Fruit fly (Drosophila melanogaster) whole organism, embryonic: ENCODE results near the gene Pgm1.
A peak's percentile ranks its signal among the peaks of the same experiment; 100 is the strongest.

Experiments used
- ATbp ChIP-seq: fragments of 200-800 bp; sonication (Bioruptor generic); optimal IDR thresholded peaks from 2 replicates; lab custom pipeline; 2017; ENCODE audit warnings: missing biosample characterization, mild to moderate bottlenecking, missing genetic modification characterization, missing genetic modification reagents
- B-H2 ChIP-seq: fragments of 200-800 bp; sonication (Bioruptor generic); optimal IDR thresholded peaks from 2 replicates; lab custom pipeline; 2018; ENCODE audit warnings: missing biosample characterization, mild to moderate bottlenecking, missing genetic modification characterization
- Bdp1 ChIP-seq: fragments of 200-800 bp; sonication (Bioruptor generic); optimal IDR thresholded peaks from 3 replicates; lab custom pipeline; 2016; ENCODE audit warnings: missing biosample characterization, missing genetic modification characterization
- CG10267 ChIP-seq: fragments of 200-800 bp; sonication (Bioruptor generic); optimal IDR thresholded peaks from 2 replicates; lab custom pipeline; 2018; ENCODE audit warnings: missing biosample characterization, mild to moderate bottlenecking, missing genetic modification characterization, moderate library complexity
- CG10274 ChIP-seq: fragments of 200-800 bp; sonication (Bioruptor generic); optimal IDR thresholded peaks from 3 replicates; lab custom pipeline; 2017; ENCODE audit warnings: missing biosample characterization, mild to moderate bottlenecking, missing genetic modification characterization
- CG10321 ChIP-seq: fragments of 200-800 bp; sonication (Bioruptor generic); IDR thresholded peaks from 2 replicates; pipeline ENCODE4 v1.3.6; 2022; ENCODE audit warnings: missing biosample characterization, missing genetic modification characterization
- CG11456 ChIP-seq: fragments of 200-800 bp; sonication (Bioruptor generic); IDR thresholded peaks from 3 replicates; pipeline ENCODE4 v1.3.6; 2022; ENCODE audit warnings: missing biosample characterization, missing genetic modification characterization
- CG11504 ChIP-seq: fragments of 200-800 bp; sonication (Bioruptor generic); optimal IDR thresholded peaks from 3 replicates; lab custom pipeline; 2019; ENCODE audit warnings: missing biosample characterization, mild to moderate bottlenecking, missing genetic modification characterization, moderate library complexity
- CG13123 ChIP-seq: fragments of 200-800 bp; sonication (Bioruptor generic); optimal IDR thresholded peaks from 2 replicates; lab custom pipeline; 2016; ENCODE audit warnings: missing biosample characterization, missing genetic modification characterization
- CG13296 ChIP-seq: fragments of 200-800 bp; sonication (Bioruptor generic); optimal IDR thresholded peaks from 3 replicates; lab custom pipeline; 2018; ENCODE audit warnings: missing biosample characterization, mild to moderate bottlenecking, missing genetic modification characterization
- CG18011 ChIP-seq: fragments of 200-800 bp; sonication (Bioruptor generic); optimal IDR thresholded peaks from 2 replicates; lab custom pipeline; 2017; ENCODE audit warnings: missing biosample characterization, missing genetic modification characterization, mild to moderate bottlenecking, moderate library complexity, missing genotype
- CG18262 ChIP-seq: fragments of 200-800 bp; optimal IDR thresholded peaks from 3 replicates; lab custom pipeline; 2019; ENCODE audit warnings: missing biosample characterization, mild to moderate bottlenecking, missing genetic modification characterization, moderate library complexity
- CG1832 ChIP-seq: fragments of 200-800 bp; sonication (Bioruptor generic); optimal IDR thresholded peaks from 2 replicates; lab custom pipeline; 2017; ENCODE audit warnings: missing biosample characterization, mild to moderate bottlenecking, missing genetic modification characterization, inconsistent platforms
- CG2202 ChIP-seq: fragments of 200-800 bp; sonication (Bioruptor generic); optimal IDR thresholded peaks from 2 replicates; lab custom pipeline; 2018; ENCODE audit warnings: missing biosample characterization, mild to moderate bottlenecking, missing genetic modification characterization
- CG30403 ChIP-seq: fragments of 200-800 bp; sonication (Bioruptor generic); optimal IDR thresholded peaks from 3 replicates; lab custom pipeline; 2016; ENCODE audit warnings: missing biosample characterization, missing genetic modification characterization
- CG33213 ChIP-seq: fragments of 200-800 bp; sonication (Bioruptor generic); optimal IDR thresholded peaks from 3 replicates; lab custom pipeline; 2016; ENCODE audit warnings: missing biosample characterization, missing genetic modification characterization
- CG33557 ChIP-seq: fragments of 200-800 bp; sonication (Bioruptor generic); optimal IDR thresholded peaks from 2 replicates; lab custom pipeline; 2019; ENCODE audit warnings: missing biosample characterization, mild to moderate bottlenecking, missing genetic modification characterization, moderate library complexity
- CG3407 ChIP-seq: fragments of 200-800 bp; sonication (Bioruptor generic); optimal IDR thresholded peaks from 2 replicates; lab custom pipeline; 2018; ENCODE audit warnings: missing biosample characterization, mild to moderate bottlenecking, missing genetic modification characterization
- CG6272 ChIP-seq: fragments of 200-800 bp; sonication (Bioruptor generic); IDR thresholded peaks from 2 replicates; pipeline ENCODE4 v1.3.6; 2022; ENCODE audit warnings: missing biosample characterization, missing genetic modification characterization
- CG6689 ChIP-seq: fragments of 200-800 bp; sonication (Bioruptor generic); IDR thresholded peaks from 2 replicates; pipeline ENCODE4 v1.3.6; 2022; ENCODE audit warnings: missing biosample characterization, missing genetic modification characterization
- CG7556 ChIP-seq: fragments of 200-800 bp; sonication (Bioruptor generic); optimal IDR thresholded peaks from 2 replicates; lab custom pipeline; 2017; ENCODE audit warnings: missing biosample characterization, mild to moderate bottlenecking, missing genetic modification characterization
- CG8478 ChIP-seq: fragments of >200 bp; optimal IDR thresholded peaks from 2 replicates; lab custom pipeline; 2018
- Dll ChIP-seq: fragments of 200-800 bp; sonication (Bioruptor generic); IDR thresholded peaks from 4 replicates; pipeline ENCODE4 v1.3.6; 2022; ENCODE audit warnings: missing biosample characterization, missing genetic modification characterization; ENCODE audit not compliant: partially characterized antibody
- HLH3B ChIP-seq: fragments of 200-800 bp; sonication (Bioruptor generic); IDR thresholded peaks from 2 replicates; pipeline ENCODE4 v1.3.6; 2022; ENCODE audit warnings: missing biosample characterization, missing genetic modification characterization
- HmgZ ChIP-seq: fragments of 200-800 bp; sonication (Bioruptor generic); optimal IDR thresholded peaks from 2 replicates; lab custom pipeline; 2018; ENCODE audit warnings: missing biosample characterization, mild to moderate bottlenecking, missing genetic modification characterization
- NK7.1 ChIP-seq: fragments of 200-800 bp; sonication (Bioruptor generic); optimal IDR thresholded peaks from 3 replicates; lab custom pipeline; 2016; ENCODE audit warnings: missing biosample characterization, missing genetic modification characterization
- Nf-YC ChIP-seq: fragments of 200-800 bp; optimal IDR thresholded peaks from 3 replicates; lab custom pipeline; 2019; ENCODE audit warnings: missing biosample characterization, mild to moderate bottlenecking, missing genetic modification characterization, moderate library complexity
- Opbp ChIP-seq: fragments of 200-800 bp; sonication (Bioruptor generic); IDR thresholded peaks from 3 replicates; pipeline ENCODE4 v1.3.6; 2022; ENCODE audit warnings: missing biosample characterization, missing genetic modification characterization; ENCODE audit not compliant: partially characterized antibody
- Six4 ChIP-seq: fragments of 200-800 bp; sonication (Bioruptor generic); optimal IDR thresholded peaks from 2 replicates; lab custom pipeline; 2016; ENCODE audit warnings: missing biosample characterization, missing genetic modification characterization
- YL-1 ChIP-seq: fragments of 200-800 bp; sonication (Bioruptor generic); optimal IDR thresholded peaks from 3 replicates; lab custom pipeline; 2017; ENCODE audit warnings: missing biosample characterization, mild to moderate bottlenecking, missing genetic modification characterization
- aop ChIP-seq: fragments of 200-800 bp; sonication (Bioruptor generic); IDR thresholded peaks from 2 replicates; pipeline ENCODE4 v1.3.6; 2022; ENCODE audit warnings: missing biosample characterization, missing genetic modification characterization
- bab2 ChIP-seq: fragments of 200-800 bp; sonication (Bioruptor generic); optimal IDR thresholded peaks from 2 replicates; lab custom pipeline; 2016; ENCODE audit warnings: missing biosample characterization, missing genetic modification characterization
- dimm ChIP-seq: fragments of 200-800 bp; sonication (Bioruptor generic); IDR thresholded peaks from 2 replicates; pipeline ENCODE4 v1.3.6; 2022; ENCODE audit warnings: missing biosample characterization, missing genetic modification characterization
- hb ChIP-seq: fragments of 200-800 bp; sonication (Bioruptor generic); IDR thresholded peaks from 3 replicates; pipeline ENCODE4 v1.3.6; 2022; ENCODE audit warnings: missing biosample characterization, missing genetic modification characterization; ENCODE audit not compliant: partially characterized antibody
- kay ChIP-seq: fragments of 200-800 bp; sonication (Bioruptor generic); optimal IDR thresholded peaks from 2 replicates; lab custom pipeline; 2016; ENCODE audit warnings: missing biosample characterization, missing genetic modification characterization
- lilli ChIP-seq: fragments of 200-800 bp; sonication (Bioruptor generic); optimal IDR thresholded peaks from 3 replicates; lab custom pipeline; 2016; ENCODE audit warnings: missing biosample characterization, missing genetic modification characterization
- lov ChIP-seq, 2 experiments: fragments of 200-800 bp in 1 of 2; fragments of >200 bp in 1 of 2; sonication (Bioruptor generic) in 1 of 2; IDR thresholded peaks in 1 of 2; optimal IDR thresholded peaks in 1 of 2; 2 replicates in 1 of 2; 3 replicates in 1 of 2; pipeline versions ENCODE4 v1.3.6 to Lab custom; 2017 to 2022; ENCODE audit warnings: missing biosample characterization in 1 of 2, missing genetic modification characterization in 1 of 2
- nerfin-1 ChIP-seq: fragments of 200-800 bp; sonication (Bioruptor generic); optimal IDR thresholded peaks from 3 replicates; lab custom pipeline; 2019; ENCODE audit warnings: missing biosample characterization, mild to moderate bottlenecking, missing genetic modification characterization, moderate library complexity
- nom ChIP-seq: fragments of 200-800 bp; sonication (Bioruptor generic); optimal IDR thresholded peaks from 2 replicates; lab custom pipeline; 2017; ENCODE audit warnings: missing biosample characterization, missing genetic modification characterization, mild to moderate bottlenecking, moderate library complexity, missing genetic modification reagents
- otp ChIP-seq: fragments of 200-800 bp; sonication (Bioruptor generic); IDR thresholded peaks from 3 replicates; pipeline ENCODE4, ENCODE4 v1.3.6; 2022; ENCODE audit warnings: missing biosample characterization, missing genetic modification characterization
- salm ChIP-seq: fragments of 200-800 bp; sonication (Bioruptor generic); optimal IDR thresholded peaks from 2 replicates; lab custom pipeline; 2018; ENCODE audit warnings: missing biosample characterization, mild to moderate bottlenecking, missing genetic modification characterization
- sna ChIP-seq: fragments of 200-800 bp; sonication (Bioruptor generic); IDR thresholded peaks from 2 replicates; pipeline ENCODE4 v1.3.6; 2022; ENCODE audit warnings: missing biosample characterization, missing genetic modification characterization; ENCODE audit not compliant: partially characterized antibody
- tna ChIP-seq: fragments of 200-800 bp; sonication (Bioruptor generic); IDR thresholded peaks from 2 replicates; pipeline ENCODE4 v1.3.6; 2022; ENCODE audit warnings: missing biosample characterization, missing genetic modification characterization; ENCODE audit not compliant: partially characterized antibody
- trem ChIP-seq: fragments of 200-800 bp; optimal IDR thresholded peaks from 3 replicates; lab custom pipeline; 2019; ENCODE audit warnings: missing biosample characterization, mild to moderate bottlenecking, missing genetic modification characterization, moderate library complexity
- trh ChIP-seq: fragments of 200-800 bp; sonication (Bioruptor generic); optimal IDR thresholded peaks from 2 replicates; lab custom pipeline; 2016; ENCODE audit warnings: missing biosample characterization, missing genetic modification characterization
- vvl ChIP-seq: fragments of 200-800 bp; sonication (Bioruptor generic); IDR thresholded peaks from 2 replicates; pipeline ENCODE4 v1.3.6; 2022; ENCODE audit warnings: missing biosample characterization, missing genetic modification characterization
- wek ChIP-seq: fragments of 200-800 bp; sonication (Bioruptor generic); optimal IDR thresholded peaks from 3 replicates; lab custom pipeline; 2018; ENCODE audit warnings: missing biosample characterization, mild to moderate bottlenecking, missing genetic modification characterization, moderate library complexity
- z ChIP-seq: fragments of 200-800 bp; sonication (Bioruptor generic); IDR thresholded peaks from 3 replicates; pipeline ENCODE4 v1.3.6; 2022; ENCODE audit warnings: missing biosample characterization, missing genetic modification characterization
- zf30C ChIP-seq: fragments of 200-800 bp; sonication (Bioruptor generic); optimal IDR thresholded peaks from 3 replicates; lab custom pipeline; 2018; ENCODE audit warnings: missing biosample characterization, mild to moderate bottlenecking, missing genetic modification characterization

Pgm1 gene

dm6 chr3L:16131264-16132066 lies 3.1 kb upstream of the Pgm1 start, which contains the start of the genes Trs20 and elg1 (continued):
- TF ChIP-seq dimm (GFP tag; lab: Robert Waterston, UW) (no peak), salm (tag; lab: Kevin White, UChicago) (no peak), CG10267 (tag; lab: Kevin White, UChicago) (peak; percentile 94), CG13296 (peak; percentile 73), HLH3B (GFP tag; lab: Robert Waterston, UW) (peak; percentile 54; the same call in 1 of the 2 replicates), CG2202 (tag; lab: Kevin White, UChicago) (no peak), CG11456 (peak; percentile 45; the same call in 2 of the 3 replicates), Opbp (peak; percentile 42; the same call in 1 of the 3 replicates), CG30403 (GFP tag; lab: Kevin White, UChicago) (peak; percentile 45), CG33213 (GFP tag; lab: Kevin White, UChicago) (no peak), CG18262 (tag; lab: Kevin White, UChicago) (peak; percentile 80), CG1832 (GFP tag; lab: Kevin White, UChicago) (no peak), nerfin-1 (tag; lab: Kevin White, UChicago) (peak; percentile 15), trh (no peak), B-H2 (peak; percentile 61), z (no peak), YL-1 (peak; percentile 47), lilli (GFP tag; lab: Kevin White, UChicago) (peak; percentile 45), vvl (peak; percentile 62), aop (no peak), Dll (GFP tag; lab: Robert Waterston, UW) (no peak), nom (GFP tag; lab: Kevin White, UChicago) (peak; percentile 60), CG18011 (GFP tag; lab: Kevin White, UChicago) (no peak), CG6689 (GFP tag; lab: Robert Waterston, UW) (peak; percentile 44; the same call in 1 of the 2 replicates), Bdp1 (GFP tag; lab: Kevin White, UChicago) (no peak), kay (GFP tag; lab: Kevin White, UChicago) (no peak), sna (GFP tag; lab: Robert Waterston, UW) (no peak), CG11504 (tag; lab: Kevin White, UChicago) (no peak), wek (GFP tag; lab: Kevin White, UChicago) (no peak), HmgZ (tag; lab: Kevin White, UChicago) (peak; percentile 10), hb (no peak), CG10321 (GFP tag; lab: Robert Waterston, UW) (no peak), zf30C (GFP tag; lab: Kevin White, UChicago) (no peak), tna (GFP tag; lab: Robert Waterston, UW) (no peak), Six4 (GFP tag; lab: Kevin White, UChicago) (no peak), Nf-YC (peak; percentile 67), CG8478 (no peak), ATbp (GFP tag; lab: Kevin White, UChicago) (no peak), otp (GFP tag; lab: Robert Waterston, UW) (no peak), CG13123 (GFP tag; lab: Kevin White, UChicago) (no peak), CG7556 (GFP tag; lab: Kevin White, UChicago) (peak; percentile 66), CG6272 (GFP tag; lab: Robert Waterston, UW) (no peak), CG10274 (no peak), CG3407 (GFP tag; lab: Kevin White, UChicago) (no peak), trem (tag; lab: Kevin White, UChicago) (peak; percentile 56), NK7.1 (no peak), CG33557 (GFP tag; lab: Kevin White, UChicago) (peak; percentile 51), lov (optimal IDR thresholded peaks at IDR 0.05; lab: Kevin White, UChicago) (no peak), lov (GFP tag; IDR thresholded peaks at IDR 0.05; lab: Robert Waterston, UW) (no peak), bab2 (GFP tag; lab: Kevin White, UChicago) (no peak)
